Worm (Caenorhabditis elegans) whole organism, young adult: ENCODE measurements around the gene C55B6.1.

Experiments used
- B0035.1 ChIP-seq: sonication (generic microtip); optimal IDR thresholded peaks from 2 replicates; lab custom pipeline; 2016; ENCODE audit warnings: missing genetic modification characterization, mild to moderate bottlenecking, missing compliant biosample characterization, missing genotype, missing genetic modification reagents
- bed-1 ChIP-seq: fragments of 200-800 bp; sonication (Bioruptor generic); IDR thresholded peaks from 2 replicates; pipeline ENCODE4 v1.3.6; 2022; ENCODE audit warnings: missing genetic modification reagents, missing genetic modification characterization, missing compliant biosample characterization
- ets-4 ChIP-seq: fragments of 200-800 bp; sonication (Bioruptor generic); optimal IDR thresholded peaks from 2 replicates; lab custom pipeline; 2018; ENCODE audit warnings: mild to moderate bottlenecking, missing genetic modification characterization, missing compliant biosample characterization
- hlh-12 ChIP-seq: sonication (generic microtip); optimal IDR thresholded peaks from 2 replicates; lab custom pipeline; 2016; ENCODE audit warnings: missing genetic modification characterization, missing compliant biosample characterization
- hmg-20 ChIP-seq: fragments of 200-800 bp; sonication (Bioruptor generic); IDR thresholded peaks from 2 replicates; pipeline ENCODE4 v1.3.6; 2022; ENCODE audit warnings: missing genetic modification reagents, missing genetic modification characterization, missing compliant biosample characterization
- lin-35 ChIP-seq, 3 experiments: fragments of 150-350 bp in 2 of 3; sonication (generic microtip) in 1 of 3; optimal IDR thresholded peaks; 2 replicates each; lab custom pipeline; 2014 to 2018; ENCODE audit warnings: missing biosample characterization in 3 of 3, missing genetic modification characterization in 3 of 3, missing genetic modification reagents in 3 of 3
- nfya-1 ChIP-seq: sonication (generic microtip); optimal IDR thresholded peaks from 2 replicates; lab custom pipeline; 2017; ENCODE audit warnings: antibody characterized with exemption, missing compliant biosample characterization, missing genetic modification characterization, borderline replicate concordance; ENCODE audit not compliant: insufficient read depth
- pbrm-1 ChIP-seq: fragments of 200-800 bp; sonication (Bioruptor generic); IDR thresholded peaks from 2 replicates; pipeline ENCODE4 v1.3.6; 2022; ENCODE audit warnings: missing genetic modification reagents, missing genetic modification characterization, missing compliant biosample characterization
- unc-130 ChIP-seq: sonication (generic microtip); optimal IDR thresholded peaks from 2 replicates; lab custom pipeline; 2016; ENCODE audit warnings: missing genetic modification reagents, missing genetic modification characterization, missing compliant biosample characterization

DNA sequence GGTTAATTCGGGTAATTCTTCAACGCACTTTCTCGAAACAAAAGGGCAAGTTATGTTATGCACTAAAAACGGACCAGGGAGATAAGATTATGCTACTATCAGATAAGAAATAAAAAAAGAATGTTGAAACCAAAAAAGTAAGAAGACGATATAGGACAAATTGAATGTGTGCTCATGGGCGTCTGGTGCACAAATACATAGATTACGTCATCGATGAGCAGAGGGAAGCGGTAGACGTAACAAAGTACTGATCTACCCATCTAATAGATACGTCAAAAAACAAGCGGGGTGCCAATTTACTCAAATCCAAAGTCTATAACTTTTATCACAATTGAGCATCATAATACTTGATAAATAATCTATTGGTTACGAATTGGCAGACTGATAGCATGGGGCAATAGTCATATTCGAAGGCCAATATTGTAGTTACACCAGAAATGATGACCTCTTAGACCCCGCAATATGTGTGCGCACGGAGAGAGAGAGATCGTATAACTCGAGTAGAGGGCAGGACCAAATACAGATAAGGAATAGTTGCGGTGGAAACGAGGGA is 48.1 kb upstream of the C55B6.1 start:
- no peak for TF ChIP-seq B0035.1 (tag; lab: Kevin White, UChicago)
- no peak for TF ChIP-seq unc-130 (GFP tag; lab: Kevin White, UChicago)
- TF ChIP-seq lin-35 (GFP tag; optimal IDR thresholded peaks at IDR 0.05; lab: Kevin White, UChicago): no peak
- TF ChIP-seq nfya-1: no peak
- TF ChIP-seq pbrm-1 (GFP tag; lab: Robert Waterston, UW): no peak
- TF ChIP-seq ets-4 (GFP tag; lab: Kevin White, UChicago): no peak
- no peak for TF ChIP-seq hlh-12
- TF ChIP-seq bed-1 (GFP tag; lab: Robert Waterston, UW): no peak
- no peak for TF ChIP-seq hmg-20 (GFP tag; lab: Robert Waterston, UW)
